Worm (Caenorhabditis elegans): ENCODE results near the gene rbm-26.

Gene rbm-26

ce11 chrIII:5705228-5705888 lies 6.0 kb upstream of the rbm-26 start, which contains the start of gene swp-1:
Gene swp-1, minus strand, starts transcription at chrIII:5705525.
- TF ChIP-seq med-1 (GFP tag; optimal IDR thresholded peaks at IDR 0.05; ENCODE audit: insufficient read depth): no peak
- TF ChIP-seq flt-1 (GFP tag; IDR thresholded peaks at IDR 0.05): no peak
- TF ChIP-seq ztf-29 (GFP tag; IDR thresholded peaks at IDR 0.05): no peak
- no peak for TF ChIP-seq ref-1 (GFP tag; conservative IDR thresholded peaks at IDR 0.05)
- TF ChIP-seq T22C8.4 (GFP tag; IDR thresholded peaks at IDR 0.05): no peak
- no peak for TF ChIP-seq tab-1 (GFP tag; IDR thresholded peaks at IDR 0.05)
- no peak for TF ChIP-seq ztf-23 (GFP tag; IDR thresholded peaks at IDR 0.05)
- no peak for TF ChIP-seq klf-2 (GFP tag; conservative IDR thresholded peaks at IDR 0.05)
- TF ChIP-seq cog-1 (tag; optimal IDR thresholded peaks at IDR 0.05): no peak

- no peak for TF ChIP-seq tab-1 (GFP tag; IDR thresholded peaks at IDR 0.05)
- TF ChIP-seq ztf-23 (GFP tag; IDR thresholded peaks at IDR 0.05): no peak
- peak; percentile 96 for TF ChIP-seq T22C8.4 (GFP tag; IDR thresholded peaks at IDR 0.05)
- no peak for TF ChIP-seq ref-1 (GFP tag; conservative IDR thresholded peaks at IDR 0.05)
- no peak for TF ChIP-seq ztf-29 (GFP tag; IDR thresholded peaks at IDR 0.05)
- peak; percentile 66 for TF ChIP-seq flt-1 (GFP tag; IDR thresholded peaks at IDR 0.05)
- peak; percentile 54 for TF ChIP-seq cog-1 (tag; optimal IDR thresholded peaks at IDR 0.05)
- no peak for TF ChIP-seq klf-2 (GFP tag; conservative IDR thresholded peaks at IDR 0.05)
- TF ChIP-seq med-1 (GFP tag; optimal IDR thresholded peaks at IDR 0.05; ENCODE audit: insufficient read depth): no peak
Measured at ce11 chrIII:5706077-5706627, 5.2 kb upstream of the rbm-26 start, which contains the start of gene rpl-23. Gene rpl-23, minus strand, starts transcription at chrIII:5706127.

ce11 chrIII:5707546-5707945 lies 3.8 kb upstream of the rbm-26 start:
- TF ChIP-seq klf-2 (GFP tag; conservative IDR thresholded peaks at IDR 0.05): no peak
- no peak for TF ChIP-seq med-1 (GFP tag; optimal IDR thresholded peaks at IDR 0.05; ENCODE audit: insufficient read depth)
- TF ChIP-seq ref-1 (GFP tag; conservative IDR thresholded peaks at IDR 0.05): no peak
- TF ChIP-seq flt-1 (GFP tag; IDR thresholded peaks at IDR 0.05): no peak

- TF ChIP-seq tab-1 (GFP tag; IDR thresholded peaks at IDR 0.05) (no peak), ztf-29 (GFP tag; IDR thresholded peaks at IDR 0.05) (no peak), med-1 (GFP tag; optimal IDR thresholded peaks at IDR 0.05; ENCODE audit: insufficient read depth) (no peak), ztf-23 (GFP tag; IDR thresholded peaks at IDR 0.05) (no peak), ref-1 (GFP tag; conservative IDR thresholded peaks at IDR 0.05) (no peak), cog-1 (tag; optimal IDR thresholded peaks at IDR 0.05) (no peak), T22C8.4 (GFP tag; IDR thresholded peaks at IDR 0.05) (no peak), klf-2 (GFP tag; conservative IDR thresholded peaks at IDR 0.05) (no peak), flt-1 (GFP tag; IDR thresholded peaks at IDR 0.05) (no peak)
Measured at ce11 chrIII:5708024-5708423, 3.3 kb upstream of the rbm-26 start.

DNA sequence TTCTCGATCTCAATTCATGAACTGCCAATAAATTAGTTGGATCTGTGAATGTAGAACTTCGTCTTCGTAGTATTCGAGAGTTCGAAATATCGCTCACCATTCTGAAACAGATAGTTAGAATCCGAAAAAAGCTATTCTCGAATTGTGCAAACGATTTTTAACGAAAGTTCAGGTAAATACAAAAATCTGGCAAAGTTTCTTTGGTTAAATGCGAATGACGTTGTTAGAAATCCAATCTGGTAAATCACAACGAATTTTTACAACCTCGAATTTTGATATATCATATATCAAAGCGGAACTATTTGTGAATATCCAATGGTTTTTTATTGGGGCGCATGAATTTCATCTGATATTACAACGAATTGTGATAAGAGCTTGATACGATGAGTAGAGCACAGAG lies 2.1 kb upstream of the rbm-26 start, which contains the start of gene hpo-28:
TSS of gene hpo-28 (minus strand) at position 101 of the 400 bp plus-strand sequence.
- TF ChIP-seq T22C8.4 (GFP tag; IDR thresholded peaks at IDR 0.05): no peak
- TF ChIP-seq klf-2 (GFP tag; conservative IDR thresholded peaks at IDR 0.05): no peak
- no peak for TF ChIP-seq ztf-29 (GFP tag; IDR thresholded peaks at IDR 0.05)
- TF ChIP-seq cog-1 (tag; optimal IDR thresholded peaks at IDR 0.05): no peak
- TF ChIP-seq flt-1 (GFP tag; IDR thresholded peaks at IDR 0.05): no peak
- TF ChIP-seq ztf-23 (GFP tag; IDR thresholded peaks at IDR 0.05): no peak
- TF ChIP-seq med-1 (GFP tag; optimal IDR thresholded peaks at IDR 0.05; ENCODE audit: insufficient read depth): no peak

DNA sequence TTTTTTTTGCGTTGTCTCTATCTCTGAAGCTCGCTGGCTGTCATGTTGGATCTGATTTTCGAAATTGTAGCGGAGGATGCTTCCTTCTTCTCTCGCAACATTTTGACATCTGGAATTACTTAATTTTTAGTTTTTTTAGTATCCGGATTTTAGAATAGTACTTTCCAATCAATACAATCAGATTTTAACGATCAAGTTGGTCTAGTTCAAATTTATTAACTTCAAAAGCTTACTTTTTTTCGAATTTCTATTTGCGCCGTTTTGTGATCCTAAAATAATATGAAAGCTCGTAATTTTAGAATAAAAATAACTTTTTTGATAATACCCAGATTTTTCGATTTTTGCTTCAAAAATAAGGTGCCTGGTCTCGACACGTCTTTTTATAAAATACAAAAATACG lies 1.3 kb upstream of the rbm-26 start, which contains the start of gene B0336.12:
TSS of gene B0336.12 (minus strand) at position 101 of the 400 bp plus-strand sequence.
- TF ChIP-seq ztf-29 (GFP tag; IDR thresholded peaks at IDR 0.05) (no peak), flt-1 (GFP tag; IDR thresholded peaks at IDR 0.05) (no peak), med-1 (GFP tag; optimal IDR thresholded peaks at IDR 0.05; ENCODE audit: insufficient read depth) (no peak), klf-2 (GFP tag; conservative IDR thresholded peaks at IDR 0.05) (no peak), T22C8.4 (GFP tag; IDR thresholded peaks at IDR 0.05) (no peak), ref-1 (GFP tag; conservative IDR thresholded peaks at IDR 0.05) (no peak), cog-1 (tag; optimal IDR thresholded peaks at IDR 0.05) (no peak), tab-1 (GFP tag; IDR thresholded peaks at IDR 0.05) (no peak), ztf-23 (GFP tag; IDR thresholded peaks at IDR 0.05) (no peak)

ce11 chrIII:5710676-5711075 lies 666 bp upstream of the rbm-26 start:
- TF ChIP-seq ztf-23 (GFP tag; IDR thresholded peaks at IDR 0.05) (no peak), flt-1 (GFP tag; IDR thresholded peaks at IDR 0.05) (no peak), klf-2 (GFP tag; conservative IDR thresholded peaks at IDR 0.05) (no peak), tab-1 (GFP tag; IDR thresholded peaks at IDR 0.05) (no peak), ref-1 (GFP tag; conservative IDR thresholded peaks at IDR 0.05) (no peak), cog-1 (tag; optimal IDR thresholded peaks at IDR 0.05) (no peak), T22C8.4 (GFP tag; IDR thresholded peaks at IDR 0.05) (no peak), med-1 (GFP tag; optimal IDR thresholded peaks at IDR 0.05; ENCODE audit: insufficient read depth) (no peak)

DNA sequence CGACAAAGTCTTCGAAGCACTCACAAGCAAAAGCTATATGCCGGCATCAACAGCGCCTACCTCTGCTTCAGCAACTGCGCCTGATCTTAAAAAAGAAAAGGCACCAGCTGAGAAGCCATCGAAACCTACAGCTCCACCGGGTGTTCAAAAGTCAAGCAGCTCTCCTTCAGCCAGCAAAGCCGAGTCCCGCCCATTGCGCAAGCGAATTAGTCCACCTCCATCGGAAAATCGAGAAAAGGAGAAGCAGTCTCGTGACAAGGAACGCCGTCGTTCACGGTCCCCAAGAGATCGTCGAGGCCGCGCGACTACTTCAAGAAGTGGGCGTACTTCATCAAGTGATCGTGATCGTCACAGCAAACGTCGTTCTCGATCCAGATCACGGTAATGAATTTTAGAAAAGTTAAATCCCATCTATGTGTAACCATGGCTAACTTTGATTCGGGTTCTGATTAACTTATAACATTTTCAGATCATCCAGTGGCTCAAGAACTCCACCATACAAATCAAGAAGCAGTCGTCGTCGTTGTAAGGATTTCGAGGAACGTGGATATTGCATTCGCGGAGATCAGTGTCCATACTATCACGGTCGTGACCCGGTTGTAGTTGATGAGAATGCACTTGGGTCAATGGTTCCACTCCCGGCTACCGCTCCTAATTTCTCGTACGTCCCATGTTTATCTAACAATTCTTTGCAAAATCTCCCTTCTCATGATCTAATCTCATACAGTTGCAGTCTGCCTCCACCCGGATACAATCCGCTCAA lies 720 bp downstream of the rbm-26 start:
- no peak for TF ChIP-seq flt-1 (GFP tag; IDR thresholded peaks at IDR 0.05)
- TF ChIP-seq T22C8.4 (GFP tag; IDR thresholded peaks at IDR 0.05): no peak
- TF ChIP-seq ztf-29 (GFP tag; IDR thresholded peaks at IDR 0.05): no peak
- TF ChIP-seq cog-1 (tag; optimal IDR thresholded peaks at IDR 0.05): no peak
- no peak for TF ChIP-seq klf-2 (GFP tag; conservative IDR thresholded peaks at IDR 0.05)
- no peak for TF ChIP-seq ref-1 (GFP tag; conservative IDR thresholded peaks at IDR 0.05)
- TF ChIP-seq tab-1 (GFP tag; IDR thresholded peaks at IDR 0.05): no peak
- no peak for TF ChIP-seq ztf-23 (GFP tag; IDR thresholded peaks at IDR 0.05)
- no peak for TF ChIP-seq med-1 (GFP tag; optimal IDR thresholded peaks at IDR 0.05; ENCODE audit: insufficient read depth)
